Worm (Caenorhabditis elegans): ENCODE results near the gene Y73C8B.3.

Gene Y73C8B.3

DNA sequence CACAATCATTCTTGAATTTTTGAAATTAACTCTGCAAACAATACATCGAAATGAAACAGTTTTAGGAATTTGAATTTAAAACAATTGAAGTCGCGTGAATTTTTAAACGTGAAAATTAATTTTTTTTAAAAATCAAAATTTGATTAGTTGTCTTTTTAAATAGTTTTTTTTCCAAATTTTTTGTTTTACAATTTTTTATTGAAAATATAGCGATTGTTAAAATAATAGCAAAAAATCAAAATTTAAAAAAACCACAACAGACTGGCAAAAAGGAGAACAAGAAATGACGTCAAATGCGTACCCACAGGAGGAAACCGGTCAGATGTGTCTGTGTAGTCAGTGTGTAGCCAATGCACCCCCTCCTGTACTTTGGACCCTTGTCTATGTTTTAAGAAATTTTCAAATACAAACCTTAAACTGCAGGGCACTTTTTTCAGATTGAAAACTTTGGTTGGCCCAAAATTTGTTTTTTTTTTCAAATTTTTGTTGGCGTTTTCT, 3.8 kb upstream of the Y73C8B.3 start, which contains the start of the genes Y73C8B.1 and Y73C8B.5 (continued):
- TF ChIP-seq nhr-77 (tag; optimal IDR thresholded peaks at IDR 0.05) (no peak), nhr-10 (tag; optimal IDR thresholded peaks at IDR 0.05) (no peak), dmd-9 (GFP tag; IDR thresholded peaks at IDR 0.05) (no peak), nhr-6 (tag; optimal IDR thresholded peaks at IDR 0.05) (no peak), mes-2 (tag; optimal IDR thresholded peaks at IDR 0.05; ENCODE audit: poor library complexity, severe bottlenecking) (no peak)

DNA sequence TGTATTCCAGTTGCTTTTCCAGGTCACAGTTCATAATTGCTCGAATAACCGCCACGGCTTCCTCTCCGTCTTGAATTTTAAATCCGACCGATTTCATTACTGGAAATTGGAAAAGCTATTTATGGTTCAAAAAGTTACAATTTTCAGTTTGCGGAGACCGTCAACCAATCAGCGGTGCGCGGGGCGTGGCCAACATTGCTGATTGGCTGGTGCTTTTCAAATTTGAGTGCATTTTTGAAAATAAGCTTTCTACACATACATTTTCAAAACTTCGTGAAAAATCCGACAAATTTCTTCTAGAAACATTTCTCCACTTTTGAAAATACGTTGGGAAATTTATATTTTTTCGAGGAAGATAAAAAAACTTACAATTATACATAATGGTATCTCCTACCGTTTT, 2.8 kb upstream of the Y73C8B.3 start:
- no peak for TF ChIP-seq madf-9 (GFP tag; conservative IDR thresholded peaks at IDR 0.05)
- no peak for TF ChIP-seq nhr-76 (tag; optimal IDR thresholded peaks at IDR 0.05)
- TF ChIP-seq unc-62 (GFP tag; optimal IDR thresholded peaks at IDR 0.05 in 1 of 2), result no peak
- no peak for TF ChIP-seq unc-62 (tag; optimal IDR thresholded peaks at IDR 0.05)
- TF ChIP-seq zip-2 (tag; optimal IDR thresholded peaks at IDR 0.05), result no peak
- no peak for TF ChIP-seq ceh-20 (GFP tag; IDR thresholded peaks at IDR 0.05)
- TF ChIP-seq unc-130 (GFP tag; optimal IDR thresholded peaks at IDR 0.05), result no peak
- no peak for TF ChIP-seq ceh-32 (tag; optimal IDR thresholded peaks at IDR 0.05; ENCODE audit: poor library complexity)
- no peak for TF ChIP-seq ceh-28 (tag; optimal IDR thresholded peaks at IDR 0.05)
- TF ChIP-seq nhr-42 (GFP tag; IDR thresholded peaks at IDR 0.05), result no peak
- TF ChIP-seq gei-8 (GFP tag; optimal IDR thresholded peaks at IDR 0.05), result no peak
- no peak for TF ChIP-seq lsy-2 (tag; optimal IDR thresholded peaks at IDR 0.05)
- TF ChIP-seq mdl-1 (tag; optimal IDR thresholded peaks at IDR 0.05), result no peak
- TF ChIP-seq pha-4 (GFP tag; IDR thresholded peaks at IDR 0.05), result no peak
- no peak for TF ChIP-seq pha-4 (tag; optimal IDR thresholded peaks at IDR 0.05)

DNA sequence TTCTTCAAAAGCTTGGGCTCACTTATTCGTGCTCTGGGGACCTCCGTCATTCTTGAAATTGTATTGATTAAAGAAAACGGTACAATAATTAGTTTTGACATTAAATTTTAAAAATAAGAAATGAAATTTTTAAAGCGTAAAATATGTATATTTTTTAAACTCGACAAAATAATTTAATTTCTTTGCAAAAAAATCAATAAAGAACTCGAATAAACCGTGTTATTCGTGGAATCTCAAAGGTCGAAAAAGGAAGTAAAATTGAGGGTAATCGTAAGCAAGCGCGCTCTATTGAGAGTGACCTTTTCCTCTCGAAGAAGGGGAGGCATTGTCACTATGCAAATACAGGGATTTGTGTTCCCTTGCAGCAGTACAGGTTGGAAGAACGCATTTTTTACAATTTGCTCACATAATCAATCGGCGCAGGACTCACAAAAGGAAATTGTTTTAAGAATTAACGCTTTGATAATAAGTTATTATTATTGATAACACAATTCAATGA, 2.0 kb upstream of the Y73C8B.3 start, which contains the start of gene Y73C8B.2:
Gene Y73C8B.2 (minus strand): TSS at position 51 of the 499 bp plus-strand sequence.
- TF ChIP-seq ctbp-1 (GFP tag; IDR thresholded peaks at IDR 0.05), result no peak
- TF ChIP-seq zfp-3 (GFP tag; conservative IDR thresholded peaks at IDR 0.05), result no peak
- peak; percentile 7 for TF ChIP-seq nhr-77 (tag; optimal IDR thresholded peaks at IDR 0.05)
- TF ChIP-seq lsy-2 (tag; optimal IDR thresholded peaks at IDR 0.05), result peak in 1 of 2 experiments; percentile 58
- TF ChIP-seq unc-62 (GFP tag; optimal IDR thresholded peaks at IDR 0.05 in 1 of 2), result peak in 1 of 2 experiments; percentile 85
- no peak for TF ChIP-seq unc-62 (tag; optimal IDR thresholded peaks at IDR 0.05)
- TF ChIP-seq ces-1 (GFP tag; optimal IDR thresholded peaks at IDR 0.05), result no peak
- TF ChIP-seq egl-27 (tag; optimal IDR thresholded peaks at IDR 0.05), result no peak
- peak; percentile 35 for TF ChIP-seq dve-1 (tag; optimal IDR thresholded peaks at IDR 0.05; ENCODE audit: insufficient read depth)
- no peak for TF ChIP-seq nhr-42 (GFP tag; IDR thresholded peaks at IDR 0.05)
- TF ChIP-seq lin-39 (tag; optimal IDR thresholded peaks at IDR 0.05), result no peak
- no peak for TF ChIP-seq nhr-76 (tag; optimal IDR thresholded peaks at IDR 0.05)
- TF ChIP-seq daf-16 (GFP tag; optimal IDR thresholded peaks at IDR 0.05), result no peak
- TF ChIP-seq daf-16 (tag; optimal IDR thresholded peaks at IDR 0.05), result peak; percentile 13
- no peak for TF ChIP-seq zag-1 (tag; optimal IDR thresholded peaks at IDR 0.05)
- no peak for TF ChIP-seq pha-4 (GFP tag; IDR thresholded peaks at IDR 0.05)
- TF ChIP-seq pha-4 (tag; optimal IDR thresholded peaks at IDR 0.05), result peak; percentile 94
- TF ChIP-seq rbr-2 (tag; optimal IDR thresholded peaks at IDR 0.05), result peak; percentile 15
- no peak for TF ChIP-seq nhr-111 (GFP tag; optimal IDR thresholded peaks at IDR 0.05)
- no peak for TF ChIP-seq nhr-11 (tag; optimal IDR thresholded peaks at IDR 0.05)
- TF ChIP-seq mxl-2 (GFP tag; conservative IDR thresholded peaks at IDR 0.05), result no peak
- peak; percentile 83 for TF ChIP-seq nhr-6 (tag; optimal IDR thresholded peaks at IDR 0.05)
- peak; percentile 14 for TF ChIP-seq pqm-1 (tag; optimal IDR thresholded peaks at IDR 0.05)
- no peak for TF ChIP-seq tra-1 (GFP tag; IDR thresholded peaks at IDR 0.05)
- TF ChIP-seq aha-1 (tag), result peak; percentile 92
- peak; percentile 59 for TF ChIP-seq mep-1 (tag; optimal IDR thresholded peaks at IDR 0.05)
- TF ChIP-seq lim-7 (GFP tag; IDR thresholded peaks at IDR 0.05), result no peak
- no peak for TF ChIP-seq ceh-62 (tag; optimal IDR thresholded peaks at IDR 0.05)
- TF ChIP-seq Y105C5A.15 (GFP tag; IDR thresholded peaks at IDR 0.05), result no peak
- TF ChIP-seq nhr-28 (tag; optimal IDR thresholded peaks at IDR 0.05), result peak; percentile 38
- TF ChIP-seq nhr-102 (tag; optimal IDR thresholded peaks at IDR 0.05), result peak; percentile 34
- peak; percentile 0 for TF ChIP-seq hlh-11 (tag; optimal IDR thresholded peaks at IDR 0.05)
- TF ChIP-seq lin-38 (GFP tag; IDR thresholded peaks at IDR 0.05), result peak; percentile 81
- TF ChIP-seq hmg-1.1 (GFP tag; IDR thresholded peaks at IDR 0.05), result peak; percentile 36; the same call in 1 of the 2 replicates

Measured in whole organism, L4 larva.